Worm (Caenorhabditis elegans): Measurements from ENCODE around the gene unc-104.

The unc-104 gene

DNA sequence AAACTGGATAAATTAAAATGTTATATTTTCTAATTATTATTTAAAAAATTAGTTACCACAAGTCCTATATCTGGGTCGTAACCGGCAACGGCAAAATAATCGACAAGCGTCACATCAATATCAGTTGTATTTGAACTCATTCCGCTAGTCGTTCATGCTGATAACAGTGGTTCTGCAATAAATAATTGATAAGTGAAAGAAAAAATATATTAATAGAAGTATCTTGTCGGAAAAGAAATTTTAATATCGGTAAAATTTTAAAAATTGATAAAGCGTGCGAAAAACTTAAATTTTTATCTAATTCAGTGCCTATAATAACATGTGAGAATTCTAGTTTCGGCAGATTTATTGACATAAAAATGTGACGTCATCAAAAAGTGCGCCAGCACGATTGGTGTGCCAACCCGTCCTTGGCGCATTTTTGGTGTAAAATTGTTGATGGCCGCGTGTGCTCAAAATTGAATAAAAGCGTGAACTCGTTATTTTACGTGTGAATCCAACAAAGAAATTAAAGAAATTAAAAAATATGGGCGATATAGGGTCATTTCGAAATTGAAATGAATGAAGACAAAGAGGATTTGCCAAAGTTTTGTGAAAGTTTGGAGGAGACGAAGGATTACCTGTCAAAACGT lies 27.7 kb downstream of the unc-104 start, which contains the start of the genes lst-6 and lst-5 (continued):
- TF ChIP-seq aly-2 (tag; optimal IDR thresholded peaks at IDR 0.05) (no peak), nhr-129 (tag; optimal IDR thresholded peaks at IDR 0.05) (peak; percentile 69), ztf-1 (GFP tag; conservative IDR thresholded peaks at IDR 0.05) (no peak), nhr-12 (tag; optimal IDR thresholded peaks at IDR 0.05) (no peak), blmp-1 (tag; optimal IDR thresholded peaks at IDR 0.05; ENCODE audit: insufficient read depth) (no peak), sem-4 (tag; optimal IDR thresholded peaks at IDR 0.05) (no peak), lin-39 (tag; optimal IDR thresholded peaks at IDR 0.05) (no peak), fos-1 (tag; optimal IDR thresholded peaks at IDR 0.05) (peak; percentile 51), nhr-77 (tag; optimal IDR thresholded peaks at IDR 0.05) (no peak), Y55F3AM.14 (GFP tag; optimal IDR thresholded peaks at IDR 0.05) (no peak), ceh-16 (tag; optimal IDR thresholded peaks at IDR 0.05) (no peak), mbf-1 (tag; optimal IDR thresholded peaks at IDR 0.05) (no peak), unc-55 (GFP tag; optimal IDR thresholded peaks at IDR 0.05) (peak; percentile 65), nhr-25 (tag; optimal IDR thresholded peaks at IDR 0.05) (peak; percentile 65), dmd-4 (tag; optimal IDR thresholded peaks at IDR 0.05) (no peak), skn-1 (tag; optimal IDR thresholded peaks at IDR 0.05) (no peak)

DNA sequence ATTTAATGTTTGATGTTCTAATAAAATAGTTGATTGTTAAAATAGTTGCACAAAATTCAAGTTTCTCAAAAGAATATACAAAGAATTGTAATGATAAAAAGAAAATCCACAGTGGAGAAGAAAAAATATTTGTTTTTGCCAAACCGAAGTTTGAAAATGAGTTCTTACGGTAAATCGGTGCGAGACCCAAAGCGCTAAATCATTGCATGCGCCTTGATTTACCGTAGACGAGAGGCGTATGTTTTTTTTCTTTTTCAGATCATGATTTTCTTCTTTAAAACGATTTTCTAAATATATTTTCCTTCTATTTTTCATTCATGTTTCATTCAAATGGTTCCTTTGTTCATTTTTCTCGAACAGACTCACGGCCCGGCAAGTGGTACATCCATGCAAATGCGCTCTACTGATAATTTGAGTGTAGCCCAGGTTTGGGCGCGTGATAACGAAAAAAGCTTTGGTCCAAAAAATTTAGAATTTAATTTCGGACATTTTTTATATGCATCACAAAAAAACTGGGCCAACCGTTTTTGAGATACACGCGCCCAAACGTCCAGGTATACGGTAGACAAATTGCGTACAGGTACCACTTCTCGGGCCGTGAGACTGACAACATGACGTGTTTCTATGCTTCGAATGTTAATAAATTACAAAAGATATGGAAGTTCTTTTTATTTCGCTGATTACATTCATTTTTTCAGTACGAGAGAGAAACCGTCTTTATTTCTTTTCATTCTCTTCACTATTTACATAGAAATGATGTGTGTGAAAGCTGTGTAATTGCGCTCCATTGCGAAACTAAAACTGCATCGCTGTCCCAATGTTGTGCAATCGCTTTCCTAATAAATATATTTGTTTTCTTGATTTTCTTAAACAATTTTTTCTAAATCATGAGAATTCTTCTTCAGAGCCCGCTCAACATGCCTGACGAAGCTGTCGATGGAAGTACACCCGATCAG lies 30.4 kb downstream of the unc-104 start, which contains the start of gene znf-598:
TSS of gene znf-598 (plus strand) at position 906 of the 956 bp plus-strand sequence.
- no peak for TF ChIP-seq mdl-1 (tag; optimal IDR thresholded peaks at IDR 0.05)
- TF ChIP-seq ztf-4 (tag; optimal IDR thresholded peaks at IDR 0.05), result no peak
- peak; percentile 61 for TF ChIP-seq C34F6.9 (tag; optimal IDR thresholded peaks at IDR 0.05)
- peak; percentile 55 for TF ChIP-seq fos-1 (tag; optimal IDR thresholded peaks at IDR 0.05)
- TF ChIP-seq sma-3 (GFP tag; optimal IDR thresholded peaks at IDR 0.05), result peak; percentile 26
- TF ChIP-seq nhr-129 (tag; optimal IDR thresholded peaks at IDR 0.05), result peak; percentile 71
- peak; percentile 45 for TF ChIP-seq crh-2 (tag; optimal IDR thresholded peaks at IDR 0.05)
- peak; percentile 25 for TF ChIP-seq sma-9 (GFP tag; optimal IDR thresholded peaks at IDR 0.05)
- no peak for TF ChIP-seq sma-9 (tag; optimal IDR thresholded peaks at IDR 0.05)
- peak in 1 of 2 experiments; percentile 77 for TF ChIP-seq lsy-2 (tag; optimal IDR thresholded peaks at IDR 0.05)
- peak; percentile 45 for TF ChIP-seq lin-13 (GFP tag; optimal IDR thresholded peaks at IDR 0.05)
- no peak for TF ChIP-seq ceh-16 (tag; optimal IDR thresholded peaks at IDR 0.05)
- no peak for TF ChIP-seq nhr-237 (tag; optimal IDR thresholded peaks at IDR 0.05)

DNA sequence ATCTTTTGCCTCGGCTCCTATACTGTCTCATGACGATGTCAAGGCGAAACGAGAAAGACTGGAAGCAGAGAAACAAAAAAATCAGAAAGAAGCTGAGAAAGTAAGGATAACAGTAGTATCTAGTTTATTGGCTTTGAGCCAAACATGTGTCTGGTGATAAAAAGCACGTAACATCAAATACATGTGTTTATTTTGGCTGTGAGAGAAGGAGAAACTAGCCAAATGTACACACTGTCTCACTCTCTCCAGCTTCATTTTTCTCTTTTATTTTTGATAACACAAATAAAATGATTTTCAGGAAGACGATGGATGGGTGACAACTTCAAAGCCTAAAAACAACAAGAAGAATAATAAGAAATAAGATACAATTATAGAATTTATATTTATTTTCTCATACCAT lies 34.7 kb downstream of the unc-104 start:
- TF ChIP-seq blmp-1 (tag; optimal IDR thresholded peaks at IDR 0.05; ENCODE audit: insufficient read depth) (no peak), crh-2 (tag; optimal IDR thresholded peaks at IDR 0.05) (no peak), mdl-1 (tag; optimal IDR thresholded peaks at IDR 0.05) (no peak), alr-1 (tag; optimal IDR thresholded peaks at IDR 0.05) (no peak), unc-39 (tag; optimal IDR thresholded peaks at IDR 0.05) (no peak), ztf-11 (tag; optimal IDR thresholded peaks at IDR 0.05) (no peak), gmeb-1 (tag; optimal IDR thresholded peaks at IDR 0.05) (no peak), lin-13 (GFP tag; optimal IDR thresholded peaks at IDR 0.05) (no peak), nhr-21 (tag; optimal IDR thresholded peaks at IDR 0.05) (no peak), nhr-23 (tag; optimal IDR thresholded peaks at IDR 0.05) (no peak), zag-1 (tag; optimal IDR thresholded peaks at IDR 0.05) (no peak), ZK546.5 (tag; optimal IDR thresholded peaks at IDR 0.05) (no peak), ztf-1 (GFP tag; conservative IDR thresholded peaks at IDR 0.05) (no peak), snpc-4 (tag; optimal IDR thresholded peaks at IDR 0.05) (no peak), ceh-16 (tag; optimal IDR thresholded peaks at IDR 0.05) (no peak), ztf-4 (tag; optimal IDR thresholded peaks at IDR 0.05) (no peak), F13H6.1 (tag; optimal IDR thresholded peaks at IDR 0.05) (no peak), nhr-11 (tag; optimal IDR thresholded peaks at IDR 0.05) (no peak), mab-5 (tag; optimal IDR thresholded peaks at IDR 0.05) (no peak), nhr-12 (tag; optimal IDR thresholded peaks at IDR 0.05) (no peak)

All from whole organism, L2 larva.